Fruit fly (Drosophila melanogaster) whole organism, prepupa: ENCODE results near the gene CG33689.

Source experiments
- CG10631 ChIP-seq: fragments of 200-800 bp; sonication (Bioruptor generic); optimal IDR thresholded peaks from 2 replicates; lab custom pipeline; 2016; ENCODE audit warnings: missing biosample characterization, missing genetic modification characterization
- CG10669 ChIP-seq: fragments of 200-800 bp; sonication (Bioruptor generic); optimal IDR thresholded peaks from 3 replicates; lab custom pipeline; 2018; ENCODE audit warnings: missing biosample characterization, mild to moderate bottlenecking, missing genetic modification characterization, moderate library complexity
- CG11294 ChIP-seq: fragments of 200-800 bp; sonication (Bioruptor generic); IDR thresholded peaks from 2 replicates; pipeline ENCODE4 v1.3.6; 2022; ENCODE audit warnings: missing biosample characterization, missing genetic modification characterization
- CG11902 ChIP-seq: fragments of 200-800 bp; sonication (Bioruptor generic); optimal IDR thresholded peaks from 3 replicates; lab custom pipeline; 2016; ENCODE audit warnings: missing biosample characterization, missing genetic modification characterization
- CG15336 ChIP-seq: fragments of 200-800 bp; sonication (Bioruptor generic); IDR thresholded peaks from 2 replicates; pipeline ENCODE4 v1.3.6; 2022; ENCODE audit warnings: missing biosample characterization, missing genetic modification characterization
- CG1621 ChIP-seq: fragments of 200-800 bp; sonication (Bioruptor generic); optimal IDR thresholded peaks from 3 replicates; lab custom pipeline; 2018; ENCODE audit warnings: missing biosample characterization, mild to moderate bottlenecking, missing genetic modification characterization
- CG31627 ChIP-seq: fragments of 200-800 bp; sonication (Bioruptor generic); optimal IDR thresholded peaks from 3 replicates; lab custom pipeline; 2016; ENCODE audit warnings: missing biosample characterization, missing genetic modification characterization
- CG3919 ChIP-seq: fragments of 200-800 bp; sonication (Bioruptor generic); optimal IDR thresholded peaks from 3 replicates; lab custom pipeline; 2016; ENCODE audit warnings: missing biosample characterization, missing genetic modification characterization
- CG6276 ChIP-seq: fragments of 200-800 bp; sonication (Bioruptor generic); optimal IDR thresholded peaks from 2 replicates; lab custom pipeline; 2017; ENCODE audit warnings: missing biosample characterization, mild to moderate bottlenecking, missing genetic modification characterization
- CG6792 ChIP-seq: fragments of 200-800 bp; sonication (Bioruptor generic); optimal IDR thresholded peaks from 3 replicates; lab custom pipeline; 2016; ENCODE audit warnings: missing biosample characterization, missing genetic modification characterization
- CG6854 ChIP-seq: fragments of 200-800 bp; sonication (Bioruptor generic); optimal IDR thresholded peaks from 2 replicates; lab custom pipeline; 2017; ENCODE audit warnings: missing biosample characterization, mild to moderate bottlenecking, missing genetic modification characterization
- CG7368 ChIP-seq: fragments of 200-800 bp; sonication (Bioruptor generic); optimal IDR thresholded peaks from 3 replicates; lab custom pipeline; 2016; ENCODE audit warnings: missing biosample characterization, missing genetic modification characterization
- CG8119 ChIP-seq: fragments of 200-800 bp; sonication (Bioruptor generic); IDR thresholded peaks from 3 replicates; pipeline ENCODE4 v1.3.6; 2022; ENCODE audit warnings: missing biosample characterization, missing genetic modification characterization
- CG8319 ChIP-seq: fragments of 200-800 bp; sonication (Bioruptor generic); optimal IDR thresholded peaks from 3 replicates; lab custom pipeline; 2016; ENCODE audit warnings: missing biosample characterization, missing genetic modification characterization
- CG8632 ChIP-seq: fragments of 200-800 bp; sonication (Bioruptor generic); optimal IDR thresholded peaks from 3 replicates; lab custom pipeline; 2016; ENCODE audit warnings: missing biosample characterization, missing genetic modification characterization
- CG9139 ChIP-seq: fragments of 200-800 bp; sonication (Bioruptor generic); optimal IDR thresholded peaks from 3 replicates; lab custom pipeline; 2017; ENCODE audit warnings: missing biosample characterization, mild to moderate bottlenecking, missing genetic modification characterization
- Eip78C ChIP-seq: fragments of 200-800 bp; sonication (Bioruptor generic); peaks from one replicate; lab custom pipeline; 2016; ENCODE audit warnings: missing biosample characterization, missing genetic modification characterization
- Eip93F ChIP-seq: fragments of 200-800 bp; sonication (Bioruptor generic); optimal IDR thresholded peaks from 2 replicates; lab custom pipeline; 2016; ENCODE audit warnings: missing biosample characterization, mild to moderate bottlenecking, missing genetic modification characterization
- Ets21C ChIP-seq: fragments of 200-800 bp; sonication (Bioruptor generic); optimal IDR thresholded peaks from 3 replicates; lab custom pipeline; 2016; ENCODE audit warnings: missing biosample characterization, missing genetic modification characterization
- Ets96B ChIP-seq: fragments of 200-800 bp; optimal IDR thresholded peaks from 2 replicates; lab custom pipeline; 2019; ENCODE audit warnings: missing biosample characterization, mild to moderate bottlenecking, missing genetic modification characterization, moderate library complexity
- Gug ChIP-seq: fragments of 200-800 bp; sonication (Bioruptor generic); IDR thresholded peaks from 2 replicates; pipeline ENCODE4 v1.3.6; 2022; ENCODE audit warnings: missing biosample characterization, missing genetic modification characterization
- Hr38 ChIP-seq: sonication (Bioruptor generic); optimal IDR thresholded peaks from 2 replicates; lab custom pipeline; 2016; ENCODE audit warnings: missing biosample characterization, missing genetic modification characterization
- Hr39 ChIP-seq: fragments of 200-800 bp; sonication (Bioruptor generic); optimal IDR thresholded peaks from 2 replicates; lab custom pipeline; 2016; ENCODE audit warnings: missing biosample characterization, missing genetic modification characterization
- Lpt ChIP-seq: fragments of 200-800 bp; sonication (Bioruptor generic); optimal IDR thresholded peaks from 3 replicates; lab custom pipeline; 2016; ENCODE audit warnings: missing biosample characterization, missing genetic modification characterization
- Met ChIP-seq: fragments of 200-800 bp; sonication (Bioruptor generic); optimal IDR thresholded peaks from 3 replicates; lab custom pipeline; 2016; ENCODE audit warnings: missing biosample characterization, missing genetic modification characterization
- OdsH ChIP-seq: fragments of 200-800 bp; sonication (Bioruptor generic); optimal IDR thresholded peaks from 3 replicates; lab custom pipeline; 2016; ENCODE audit warnings: missing biosample characterization, missing genetic modification characterization
- Sox102F ChIP-seq: fragments of 200-800 bp; sonication (Bioruptor generic); optimal IDR thresholded peaks from 2 replicates; lab custom pipeline; 2016; ENCODE audit warnings: missing biosample characterization, mild to moderate bottlenecking, missing genetic modification characterization
- Sox14 ChIP-seq: fragments of 200-800 bp; sonication (Bioruptor generic); optimal IDR thresholded peaks from 3 replicates; lab custom pipeline; 2016; ENCODE audit warnings: missing biosample characterization, missing genetic modification characterization
- Sox15 ChIP-seq: fragments of 200-800 bp; sonication (Bioruptor generic); optimal IDR thresholded peaks from 3 replicates; lab custom pipeline; 2016; ENCODE audit warnings: missing biosample characterization, missing genetic modification characterization
- achi ChIP-seq: fragments of 200-800 bp; sonication (Bioruptor generic); optimal IDR thresholded peaks from 3 replicates; lab custom pipeline; 2016; ENCODE audit warnings: missing biosample characterization, missing genetic modification characterization
- acj6 ChIP-seq: fragments of 200-800 bp; sonication (Bioruptor generic); optimal IDR thresholded peaks from 3 replicates; lab custom pipeline; 2016; ENCODE audit warnings: missing biosample characterization, missing genetic modification characterization
- cyc ChIP-seq: fragments of 200-800 bp; sonication (Bioruptor generic); optimal IDR thresholded peaks from 3 replicates; lab custom pipeline; 2016; ENCODE audit warnings: missing biosample characterization, missing genetic modification characterization
- dac ChIP-seq: fragments of 200-800 bp; sonication (Bioruptor generic); optimal IDR thresholded peaks from 2 replicates; lab custom pipeline; 2017; ENCODE audit warnings: missing biosample characterization, mild to moderate bottlenecking, missing genetic modification characterization
- eg ChIP-seq: fragments of 200-800 bp; sonication (Bioruptor generic); IDR thresholded peaks from 3 replicates; pipeline ENCODE4 v1.3.6; 2022; ENCODE audit warnings: missing biosample characterization, missing genetic modification characterization
- fkh ChIP-seq: fragments of 200-800 bp; sonication (Bioruptor generic); optimal IDR thresholded peaks from 3 replicates; lab custom pipeline; 2017; ENCODE audit warnings: missing biosample characterization, mild to moderate bottlenecking, missing genetic modification characterization, moderate library complexity
- net ChIP-seq: fragments of 200-800 bp; sonication (Bioruptor generic); optimal IDR thresholded peaks from 3 replicates; lab custom pipeline; 2016; ENCODE audit warnings: missing biosample characterization, missing genetic modification characterization
- spab ChIP-seq: fragments of 200-800 bp; sonication (Bioruptor generic); optimal IDR thresholded peaks from 2 replicates; lab custom pipeline; 2017; ENCODE audit warnings: missing biosample characterization, mild to moderate bottlenecking, missing genetic modification characterization, missing genetic modification reagents
- ss ChIP-seq, 2 experiments: fragments of 200-800 bp; sonication (Bioruptor generic); optimal IDR thresholded peaks; 2 replicates in 1 of 2; 3 replicates in 1 of 2; lab custom pipeline; 2017 to 2018; ENCODE audit warnings: mild to moderate bottlenecking in 2 of 2, missing biosample characterization in 2 of 2, missing genetic modification characterization in 2 of 2, moderate library complexity in 1 of 2
- svp ChIP-seq: fragments of 200-800 bp; sonication (Bioruptor generic); peaks from one replicate; lab custom pipeline; 2016; ENCODE audit warnings: missing biosample characterization, missing genetic modification characterization
- vri ChIP-seq: fragments of 200-800 bp; sonication (Bioruptor generic); optimal IDR thresholded peaks from 3 replicates; lab custom pipeline; 2016; ENCODE audit warnings: missing biosample characterization, mild to moderate bottlenecking, missing genetic modification characterization

Gene CG33689

dm6 chr3L:16153089-16153488 is 46.9 kb upstream of the CG33689 start (continued):
- TF ChIP-seq Hr38 (GFP tag; lab: Kevin White, UChicago) (no peak), spab (GFP tag; lab: Kevin White, UChicago) (peak; percentile 17), dac (GFP tag; lab: Kevin White, UChicago) (no peak), Eip78C (peak; percentile 64), Lpt (GFP tag; lab: Kevin White, UChicago) (peak; percentile 37), CG10631 (no peak), CG11294 (GFP tag; lab: Robert Waterston, UW) (no peak), achi (GFP tag; lab: Kevin White, UChicago) (no peak), Hr39 (GFP tag; lab: Kevin White, UChicago) (no peak), CG1621 (tag; lab: Kevin White, UChicago) (no peak), CG3919 (GFP tag; lab: Kevin White, UChicago) (peak; percentile 29), eg (GFP tag; lab: Robert Waterston, UW) (peak; percentile 70; the same call in 2 of the 3 replicates), CG7368 (GFP tag; lab: Kevin White, UChicago) (no peak), CG8319 (no peak)

dm6 chr3L:16153650-16154049 is 46.4 kb upstream of the CG33689 start:
- no peak for TF ChIP-seq CG15336 (GFP tag; lab: Robert Waterston, UW)
- no peak for TF ChIP-seq Sox14 (GFP tag; lab: Kevin White, UChicago)
- peak; percentile 62 for TF ChIP-seq Eip78C
- no peak for TF ChIP-seq achi (GFP tag; lab: Kevin White, UChicago)
- TF ChIP-seq vri (GFP tag; lab: Kevin White, UChicago) = peak; percentile 47
- peak; percentile 18 for TF ChIP-seq Met
- no peak for TF ChIP-seq CG6792 (GFP tag; lab: Kevin White, UChicago)

dm6 chr3L:16155547-16155946 is 44.5 kb upstream of the CG33689 start:
- TF ChIP-seq Eip78C (peak; percentile 28), CG3919 (GFP tag; lab: Kevin White, UChicago) (no peak), Hr39 (GFP tag; lab: Kevin White, UChicago) (no peak), eg (GFP tag; lab: Robert Waterston, UW) (no peak), svp (GFP tag; lab: Kevin White, UChicago) (peak; percentile 38), Ets96B (no peak), CG11294 (GFP tag; lab: Robert Waterston, UW) (no peak)
- TF ChIP-seq, all 60 proteins: peak for 2

dm6 chr3L:16156788-16157208 is 43.2 kb upstream of the CG33689 start:
- no peak for TF ChIP-seq CG9139 (GFP tag; lab: Kevin White, UChicago)
- no peak for TF ChIP-seq CG10669
- TF ChIP-seq CG15336 (GFP tag; lab: Robert Waterston, UW) = peak; percentile 48
- TF ChIP-seq Sox14 (GFP tag; lab: Kevin White, UChicago) = no peak
- peak; percentile 51; the same call in 2 of the 3 replicates for TF ChIP-seq CG8119 (GFP tag; lab: Robert Waterston, UW)
- no peak for TF ChIP-seq Eip78C
- TF ChIP-seq CG6276 (GFP tag; lab: Kevin White, UChicago) = peak; percentile 42
- TF ChIP-seq net (GFP tag; lab: Kevin White, UChicago) = no peak
- no peak for TF ChIP-seq Sox102F (GFP tag; lab: Kevin White, UChicago)
- peak; percentile 67; the same call in 2 of the 3 replicates for TF ChIP-seq eg (GFP tag; lab: Robert Waterston, UW)
- no peak for TF ChIP-seq CG31627
- no peak for TF ChIP-seq OdsH (GFP tag; lab: Kevin White, UChicago)

- peak; percentile 56 for TF ChIP-seq OdsH (GFP tag; lab: Kevin White, UChicago)
- no peak for TF ChIP-seq fkh (GFP tag; lab: Kevin White, UChicago)
- TF ChIP-seq Eip78C = peak; percentile 90
- TF ChIP-seq CG8319 = peak; percentile 40
- TF ChIP-seq CG6854 (GFP tag; lab: Kevin White, UChicago) = no peak
- peak; percentile 64 for TF ChIP-seq acj6 (GFP tag; lab: Kevin White, UChicago)
- peak in 1 of 2 experiments; percentile 51 for TF ChIP-seq ss (GFP tag; optimal IDR thresholded peaks at IDR 0.05; lab: Kevin White, UChicago)
- TF ChIP-seq CG9139 (GFP tag; lab: Kevin White, UChicago) = no peak
- TF ChIP-seq svp (GFP tag; lab: Kevin White, UChicago) = peak; percentile 62
- no peak for TF ChIP-seq CG11902 (GFP tag; lab: Kevin White, UChicago)
- TF ChIP-seq Sox15 = no peak
- TF ChIP-seq eg (GFP tag; lab: Robert Waterston, UW) = peak; percentile 40; the same call in 2 of the 3 replicates
- peak; percentile 33 for TF ChIP-seq CG8632 (GFP tag; lab: Kevin White, UChicago)
- TF ChIP-seq Gug (GFP tag; lab: Robert Waterston, UW) = peak; percentile 61
- no peak for TF ChIP-seq Eip93F
- TF ChIP-seq CG6276 (GFP tag; lab: Kevin White, UChicago) = peak; percentile 64
- peak; percentile 11 for TF ChIP-seq cyc (GFP tag; lab: Kevin White, UChicago)
- TF ChIP-seq Hr39 (GFP tag; lab: Kevin White, UChicago) = peak; percentile 39
- TF ChIP-seq Ets21C = peak; percentile 13
- peak; percentile 1 for TF ChIP-seq CG7368 (GFP tag; lab: Kevin White, UChicago)
- TF ChIP-seq Ets96B = peak; percentile 28
Measured at dm6 chr3L:16157251-16158190, 42.5 kb upstream of the CG33689 start.
